Worm (Caenorhabditis elegans) whole organism, late embryonic: Measurements from ENCODE around the gene C16D2.3.

Experiments
- C08G9.2 ChIP-seq: sonication (generic microtip); optimal IDR thresholded peaks from 2 replicates; lab custom pipeline; 2016; ENCODE audit warnings: mild to moderate bottlenecking, missing genetic modification characterization, moderate library complexity, missing compliant biosample characterization
- C38D4.7 ChIP-seq: fragments of 200-800 bp; sonication (Bioruptor generic); optimal IDR thresholded peaks from 2 replicates; lab custom pipeline; 2018; ENCODE audit warnings: mild to moderate bottlenecking, missing genetic modification characterization, moderate library complexity, missing compliant biosample characterization
- K02D7.2 ChIP-seq: sonication (generic microtip); optimal IDR thresholded peaks from 2 replicates; lab custom pipeline; 2017; ENCODE audit warnings: mild to moderate bottlenecking, missing genetic modification characterization, missing compliant biosample characterization
- K09A11.1 ChIP-seq: sonication (generic microtip); optimal IDR thresholded peaks from 2 replicates; lab custom pipeline; 2017; ENCODE audit warnings: antibody characterized with exemption, mild to moderate bottlenecking, missing genetic modification characterization, missing compliant biosample characterization; ENCODE audit not compliant: insufficient read depth
- T23F11.4 ChIP-seq: fragments of 200-800 bp; sonication (Bioruptor generic); optimal IDR thresholded peaks from 2 replicates; lab custom pipeline; 2018; ENCODE audit warnings: mild to moderate bottlenecking, missing genetic modification characterization, missing compliant biosample characterization
- Y22D7AL.16 ChIP-seq: sonication (generic microtip); optimal IDR thresholded peaks from 2 replicates; lab custom pipeline; 2016; ENCODE audit warnings: missing genetic modification characterization, missing compliant biosample characterization
- ahr-1 ChIP-seq: sonication (generic microtip); optimal IDR thresholded peaks from 2 replicates; lab custom pipeline; 2016; ENCODE audit warnings: missing genetic modification characterization, missing compliant biosample characterization
- ama-1 ChIP-seq: fragments of 150-350 bp; optimal IDR thresholded peaks from 2 replicates; lab custom pipeline; 2014
- ceh-14 ChIP-seq: sonication (generic microtip); optimal IDR thresholded peaks from 2 replicates; lab custom pipeline; 2016; ENCODE audit warnings: missing genotype, missing genetic modification characterization, missing compliant biosample characterization
- ceh-18 ChIP-seq: sonication (generic microtip); optimal IDR thresholded peaks from 2 replicates; lab custom pipeline; 2016; ENCODE audit warnings: missing genetic modification characterization, missing compliant biosample characterization
- ceh-19 ChIP-seq: fragments of 200-800 bp; sonication (Bioruptor generic); optimal IDR thresholded peaks from 2 replicates; lab custom pipeline; 2018; ENCODE audit warnings: mild to moderate bottlenecking, missing genetic modification characterization, missing compliant biosample characterization
- ceh-2 ChIP-seq: sonication (generic microtip); optimal IDR thresholded peaks from 2 replicates; lab custom pipeline; 2016; ENCODE audit warnings: missing genotype, missing genetic modification characterization, missing compliant biosample characterization
- ceh-22 ChIP-seq: sonication (generic microtip); optimal IDR thresholded peaks from 2 replicates; lab custom pipeline; 2017; ENCODE audit warnings: missing biosample characterization, missing genetic modification characterization
- ceh-31 ChIP-seq: sonication (generic microtip); optimal IDR thresholded peaks from 2 replicates; lab custom pipeline; 2016; ENCODE audit warnings: missing genetic modification characterization, missing compliant biosample characterization
- ceh-34 ChIP-seq: sonication (generic microtip); optimal IDR thresholded peaks from 2 replicates; lab custom pipeline; 2016; ENCODE audit warnings: mild to moderate bottlenecking, missing genetic modification characterization, missing compliant biosample characterization
- ceh-45 ChIP-seq: fragments of 200-800 bp; sonication (Bioruptor generic); IDR thresholded peaks from 2 replicates; pipeline ENCODE4 v1.3.6; 2022; ENCODE audit warnings: missing genetic modification reagents, missing genetic modification characterization, missing compliant biosample characterization
- ceh-9 ChIP-seq: sonication (generic microtip); optimal IDR thresholded peaks from 2 replicates; lab custom pipeline; 2016; ENCODE audit warnings: mild to moderate bottlenecking, missing genetic modification characterization, inconsistent platforms, missing compliant biosample characterization
- che-1 ChIP-seq: sonication (generic microtip); optimal IDR thresholded peaks from 2 replicates; lab custom pipeline; 2016; ENCODE audit warnings: mild to moderate bottlenecking, missing genetic modification characterization, missing compliant biosample characterization
- dve-1 ChIP-seq: sonication (generic microtip); optimal IDR thresholded peaks from 2 replicates; lab custom pipeline; 2017; ENCODE audit warnings: antibody characterized with exemption, mild to moderate bottlenecking, missing genetic modification characterization, missing compliant biosample characterization
- elt-4 ChIP-seq: sonication (generic microtip); optimal IDR thresholded peaks from 2 replicates; lab custom pipeline; 2016; ENCODE audit warnings: missing genetic modification characterization, missing compliant biosample characterization
- ets-4 ChIP-seq: sonication (generic microtip); optimal IDR thresholded peaks from 2 replicates; lab custom pipeline; 2016; ENCODE audit warnings: missing genetic modification characterization, missing compliant biosample characterization
- fkh-10 ChIP-seq: fragments of 150-350 bp; optimal IDR thresholded peaks from 2 replicates; lab custom pipeline; 2014; ENCODE audit warnings: missing biosample characterization, missing genetic modification reagents, missing genetic modification characterization
- fkh-6 ChIP-seq: sonication (generic microtip); optimal IDR thresholded peaks from 2 replicates; lab custom pipeline; 2016; ENCODE audit warnings: missing genetic modification characterization, missing compliant biosample characterization
- gmeb-2 ChIP-seq: sonication (generic microtip); optimal IDR thresholded peaks from 2 replicates; lab custom pipeline; 2016; ENCODE audit warnings: missing genetic modification characterization, inconsistent platforms, missing compliant biosample characterization
- hlh-6 ChIP-seq: sonication (generic microtip); optimal IDR thresholded peaks from 2 replicates; lab custom pipeline; 2016; ENCODE audit warnings: missing genotype, missing genetic modification characterization, missing compliant biosample characterization
- lin-11 ChIP-seq: fragments of 200-800 bp; sonication (Bioruptor generic); optimal IDR thresholded peaks from 2 replicates; lab custom pipeline; 2018; ENCODE audit warnings: mild to moderate bottlenecking, missing genetic modification characterization, missing compliant biosample characterization
- nfya-1 ChIP-seq: sonication (generic microtip); optimal IDR thresholded peaks from 2 replicates; lab custom pipeline; 2017; ENCODE audit warnings: missing genetic modification characterization, mild to moderate bottlenecking, missing compliant biosample characterization, antibody characterized with exemption, moderate library complexity
- nhr-11 ChIP-seq: fragments of 150-350 bp; optimal IDR thresholded peaks from 2 replicates; lab custom pipeline; 2014; ENCODE audit warnings: missing biosample characterization, missing genetic modification characterization
- nhr-232 ChIP-seq: sonication (generic microtip); optimal IDR thresholded peaks from 2 replicates; lab custom pipeline; 2016; ENCODE audit warnings: missing genetic modification characterization, missing compliant biosample characterization
- odd-2 ChIP-seq: sonication (generic microtip); optimal IDR thresholded peaks from 2 replicates; lab custom pipeline; 2017; ENCODE audit warnings: antibody characterized with exemption, mild to moderate bottlenecking, missing genetic modification characterization, missing compliant biosample characterization
- pat-9 ChIP-seq: fragments of 200-800 bp; sonication (Bioruptor generic); optimal IDR thresholded peaks from 2 replicates; lab custom pipeline; 2018; ENCODE audit warnings: mild to moderate bottlenecking, missing genetic modification characterization, moderate library complexity, missing compliant biosample characterization
- pha-2 ChIP-seq: sonication (generic microtip); optimal IDR thresholded peaks from 2 replicates; lab custom pipeline; 2017; ENCODE audit warnings: mild to moderate bottlenecking, missing genetic modification characterization, missing compliant biosample characterization
- pqm-1 ChIP-seq: sonication (generic microtip); optimal IDR thresholded peaks from 2 replicates; lab custom pipeline; 2016; ENCODE audit warnings: missing genetic modification characterization, missing compliant biosample characterization
- pros-1 ChIP-seq: fragments of 150-350 bp; optimal IDR thresholded peaks from 2 replicates; lab custom pipeline; 2014; ENCODE audit warnings: missing biosample characterization, missing genetic modification reagents, missing genetic modification characterization
- ref-2 ChIP-seq: sonication (generic microtip); optimal IDR thresholded peaks from 2 replicates; lab custom pipeline; 2016; ENCODE audit warnings: missing genetic modification characterization, missing compliant biosample characterization
- rnt-1 ChIP-seq: sonication (generic microtip); optimal IDR thresholded peaks from 2 replicates; lab custom pipeline; 2016; ENCODE audit warnings: missing genetic modification characterization, missing compliant biosample characterization
- sdc-2 ChIP-seq: sonication (generic microtip); optimal IDR thresholded peaks from 2 replicates; lab custom pipeline; 2016; ENCODE audit warnings: missing genotype, missing genetic modification characterization, missing compliant biosample characterization
- syd-9 ChIP-seq: sonication (generic microtip); optimal IDR thresholded peaks from 2 replicates; lab custom pipeline; 2016; ENCODE audit warnings: mild to moderate bottlenecking, missing genetic modification characterization, moderate library complexity, missing compliant biosample characterization
- tbx-2 ChIP-seq: sonication (generic microtip); optimal IDR thresholded peaks from 2 replicates; lab custom pipeline; 2016; ENCODE audit warnings: missing genetic modification characterization, missing compliant biosample characterization
- ttx-3 ChIP-seq: sonication (generic microtip); optimal IDR thresholded peaks from 2 replicates; lab custom pipeline; 2016; ENCODE audit warnings: missing genetic modification reagents, missing genetic modification characterization, missing compliant biosample characterization
- unc-3 ChIP-seq, 2 experiments: fragments of 200-800 bp in 1 of 2; sonication (Bioruptor generic) in 1 of 2; sonication (generic microtip) in 1 of 2; conservative IDR thresholded peaks in 1 of 2; optimal IDR thresholded peaks in 1 of 2; 2 replicates each; pipeline versions ENCODE4 v1.3.6 to Lab custom; 2016 to 2022; ENCODE audit warnings: missing compliant biosample characterization in 2 of 2, missing genetic modification characterization in 2 of 2, missing genetic modification reagents in 1 of 2
- unc-42 ChIP-seq: sonication (generic microtip); optimal IDR thresholded peaks from 2 replicates; lab custom pipeline; 2016; ENCODE audit warnings: missing genotype, missing genetic modification characterization, missing compliant biosample characterization
- unc-55 ChIP-seq: sonication (generic microtip); optimal IDR thresholded peaks from 2 replicates; lab custom pipeline; 2017; ENCODE audit warnings: missing biosample characterization, missing genetic modification reagents, missing genetic modification characterization
- zip-5 ChIP-seq: sonication (generic microtip); optimal IDR thresholded peaks from 2 replicates; lab custom pipeline; 2016; ENCODE audit warnings: missing genetic modification characterization, missing compliant biosample characterization
- ztf-16 ChIP-seq: sonication (generic microtip); optimal IDR thresholded peaks from 2 replicates; lab custom pipeline; 2017; ENCODE audit warnings: missing genetic modification characterization, missing compliant biosample characterization

Gene C16D2.3

DNA sequence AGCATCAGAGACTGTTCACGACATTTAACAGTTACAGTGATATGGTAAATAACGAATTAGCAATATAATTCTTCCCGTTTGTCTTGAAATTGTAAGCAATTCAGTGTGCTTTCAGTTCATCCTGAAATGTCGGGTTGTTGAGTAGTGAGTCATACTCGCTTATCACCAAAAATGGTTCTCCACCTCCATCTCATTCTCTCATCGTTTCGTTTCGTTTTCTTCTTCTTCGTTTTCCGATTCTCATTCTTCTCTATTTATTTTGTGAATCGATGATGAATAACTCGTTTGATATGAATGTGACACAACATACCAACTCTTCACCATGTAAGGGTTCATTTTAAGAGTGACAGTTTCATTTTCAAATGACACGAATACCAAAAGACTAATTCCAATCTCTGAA, 21.5 kb upstream of the C16D2.3 start:
- TF ChIP-seq unc-3 (GFP tag; conservative IDR thresholded peaks at IDR 0.05; lab: Robert Waterston, UW), result no peak
- no peak for TF ChIP-seq unc-3 (tag; optimal IDR thresholded peaks at IDR 0.05; lab: Kevin White, UChicago)
- no peak for TF ChIP-seq ceh-2 (tag; lab: Kevin White, UChicago)
- no peak for TF ChIP-seq zip-5 (tag; lab: Kevin White, UChicago)
- no peak for TF ChIP-seq ets-4
- no peak for TF ChIP-seq ceh-22 (tag; lab: Kevin White, UChicago)
- no peak for TF ChIP-seq T23F11.4 (GFP tag; lab: Kevin White, UChicago)
- TF ChIP-seq che-1 (tag; lab: Kevin White, UChicago), result no peak

DNA sequence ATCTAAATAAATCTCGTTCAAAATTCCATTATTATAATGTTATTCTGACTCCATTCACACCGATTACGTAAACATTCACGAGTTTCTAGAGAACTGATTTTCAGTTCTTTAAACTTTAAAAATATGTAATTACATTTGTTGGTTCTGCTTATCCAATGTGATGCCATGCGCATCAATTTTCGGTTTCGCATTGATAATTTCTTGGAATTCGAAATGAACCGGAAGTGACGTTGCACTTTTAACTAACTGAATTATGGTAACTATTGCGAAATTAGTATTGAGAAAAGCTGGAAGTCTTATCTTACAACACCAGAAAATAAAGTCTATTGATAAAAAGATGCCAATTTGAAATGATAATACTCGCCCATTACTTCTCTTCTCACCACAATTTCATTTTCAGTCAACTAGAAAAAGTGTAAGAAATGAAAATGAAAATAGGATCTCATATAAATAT, 20.1 kb upstream of the C16D2.3 start:
- no peak for TF ChIP-seq ets-4
- TF ChIP-seq ceh-34 (tag; lab: Kevin White, UChicago), result no peak
- TF ChIP-seq dve-1 (tag; lab: Kevin White, UChicago), result no peak
- TF ChIP-seq unc-42 (tag; lab: Kevin White, UChicago), result no peak
- no peak for TF ChIP-seq nfya-1
- TF ChIP-seq sdc-2, result no peak
- no peak for TF ChIP-seq fkh-10 (GFP tag; lab: Kevin White, UChicago)
- TF ChIP-seq ceh-18 (tag; lab: Kevin White, UChicago), result no peak
- no peak for TF ChIP-seq ahr-1 (tag; lab: Kevin White, UChicago)
- TF ChIP-seq nhr-232, result no peak
- TF ChIP-seq pqm-1, result no peak
- no peak for TF ChIP-seq gmeb-2
- no peak for TF ChIP-seq ceh-9
- no peak for TF ChIP-seq fkh-6 (tag; lab: Kevin White, UChicago)
- TF ChIP-seq K02D7.2 (tag; lab: Kevin White, UChicago), result no peak
- no peak for TF ChIP-seq nhr-11
- no peak for TF ChIP-seq ceh-14 (tag; lab: Kevin White, UChicago)
- no peak for TF ChIP-seq pha-2 (tag; lab: Kevin White, UChicago)

DNA sequence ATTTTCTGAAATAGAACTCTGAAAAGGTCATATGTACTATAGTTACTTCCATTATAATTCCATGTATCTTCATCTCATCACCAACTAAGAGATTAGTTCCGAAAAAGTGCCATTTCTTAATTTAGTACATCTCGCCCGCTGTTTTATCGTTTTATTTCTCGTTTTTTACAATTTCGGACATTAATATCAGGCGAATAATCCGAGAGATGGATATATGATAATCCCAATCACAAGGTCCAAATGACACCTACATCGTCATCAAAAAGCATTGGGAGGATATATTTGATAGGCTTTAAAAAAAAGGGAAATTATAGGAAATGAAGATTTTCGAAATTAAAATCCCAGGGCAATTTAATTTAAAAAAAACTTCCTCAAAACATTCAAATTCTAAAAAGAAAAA, 17.6 kb upstream of the C16D2.3 start:
- no peak for TF ChIP-seq unc-42 (tag; lab: Kevin White, UChicago)
- no peak for TF ChIP-seq C38D4.7
- TF ChIP-seq ceh-19 (GFP tag; lab: Kevin White, UChicago), result no peak
- TF ChIP-seq rnt-1 (tag; lab: Kevin White, UChicago), result no peak
- TF ChIP-seq pat-9 (tag; lab: Kevin White, UChicago), result no peak
- no peak for TF ChIP-seq ref-2 (tag; lab: Kevin White, UChicago)
- no peak for TF ChIP-seq ceh-9
- TF ChIP-seq K09A11.1, result no peak
- TF ChIP-seq ceh-2 (tag; lab: Kevin White, UChicago), result no peak
- TF ChIP-seq zip-5 (tag; lab: Kevin White, UChicago), result no peak
- TF ChIP-seq fkh-10 (GFP tag; lab: Kevin White, UChicago), result no peak
- no peak for TF ChIP-seq unc-3 (GFP tag; conservative IDR thresholded peaks at IDR 0.05; lab: Robert Waterston, UW)
- no peak for TF ChIP-seq unc-3 (tag; optimal IDR thresholded peaks at IDR 0.05; lab: Kevin White, UChicago)

DNA sequence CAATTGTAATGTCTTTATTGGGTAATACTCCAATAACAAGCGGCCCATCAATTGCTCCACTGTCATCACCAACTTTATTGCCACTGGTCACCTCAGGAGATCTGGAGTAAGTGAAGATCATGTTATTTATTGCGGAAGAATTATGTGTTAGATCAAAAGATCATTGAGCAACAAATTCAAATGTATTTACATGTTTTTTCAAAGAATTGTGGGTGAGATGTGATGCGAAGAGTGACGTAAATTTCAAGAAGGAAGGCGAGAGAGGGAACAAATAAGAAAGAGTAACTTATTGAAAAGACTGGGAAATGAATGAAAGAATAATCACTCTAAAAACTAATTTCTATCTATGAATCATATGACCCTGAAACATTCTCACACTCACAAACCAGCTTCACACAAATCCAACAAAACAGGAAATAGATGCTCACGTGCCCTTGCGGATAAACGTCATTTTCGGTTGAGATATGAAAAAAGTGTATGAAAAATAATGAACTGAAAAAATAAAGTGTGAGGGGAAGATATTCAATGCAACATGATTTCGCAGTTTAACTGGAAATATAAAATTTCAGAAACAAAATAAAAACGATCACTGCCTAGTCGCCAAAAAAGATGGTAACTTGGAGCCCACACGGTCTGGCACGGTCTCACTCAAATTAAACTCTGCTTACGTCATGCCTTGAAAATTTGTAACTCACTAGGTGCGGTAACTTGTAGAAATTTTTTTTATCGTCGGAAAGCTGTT, 16.9 kb upstream of the C16D2.3 start:
- TF ChIP-seq ttx-3 (no peak), Y22D7AL.16 (no peak)

DNA sequence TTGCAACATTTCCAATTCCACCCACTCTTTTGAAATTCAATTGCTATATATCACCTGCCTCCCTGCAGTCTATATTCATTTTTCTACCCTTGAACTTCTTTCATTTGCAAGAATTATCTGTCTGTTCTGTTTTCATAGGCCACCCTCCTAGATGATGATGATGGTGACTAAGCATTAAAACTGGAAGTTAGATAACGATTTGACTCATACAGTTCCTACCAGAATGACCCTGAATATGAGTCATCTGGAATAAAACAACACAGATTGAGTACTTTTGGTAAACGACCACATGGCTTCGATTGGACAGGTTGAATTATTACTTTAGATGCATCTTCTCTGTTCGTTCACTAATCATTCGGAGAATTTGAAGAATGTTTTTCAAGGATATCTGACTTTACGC, 13.6 kb upstream of the C16D2.3 start:
- TF ChIP-seq elt-4 (tag; lab: Kevin White, UChicago) (no peak), nhr-11 (no peak), unc-55 (no peak), pha-2 (tag; lab: Kevin White, UChicago) (no peak), ztf-16 (no peak), ref-2 (tag; lab: Kevin White, UChicago) (no peak), ceh-31 (no peak), pros-1 (tag; lab: Kevin White, UChicago) (no peak), odd-2 (tag; lab: Kevin White, UChicago) (no peak), ceh-45 (GFP tag; lab: Robert Waterston, UW) (no peak), C08G9.2 (tag; lab: Kevin White, UChicago) (no peak), ama-1 (lab: Kevin White, UChicago) (no peak), hlh-6 (tag; lab: Kevin White, UChicago) (no peak), tbx-2 (tag; lab: Kevin White, UChicago) (no peak), lin-11 (tag; lab: Kevin White, UChicago) (no peak), che-1 (tag; lab: Kevin White, UChicago) (no peak), syd-9 (tag; lab: Kevin White, UChicago) (no peak)
